Worm (Caenorhabditis elegans) whole organism, mixed stage, embryonic: ENCODE measurements around the gene srx-34.

ENCODE experiments used
- blmp-1 ChIP-seq: fragments of 150-350 bp; optimal IDR thresholded peaks from 2 replicates; lab custom pipeline; 2014; ENCODE audit warnings: missing biosample characterization, missing genetic modification characterization
- ces-1 ChIP-seq: fragments of 150-350 bp; optimal IDR thresholded peaks from 2 replicates; lab custom pipeline; 2014; ENCODE audit warnings: missing biosample characterization, missing genetic modification reagents, missing genetic modification characterization
- elt-1 ChIP-seq: sonication (generic microtip); optimal IDR thresholded peaks from 2 replicates; lab custom pipeline; 2017; ENCODE audit warnings: missing genetic modification characterization, mild to moderate bottlenecking, missing compliant biosample characterization, antibody characterized with exemption, moderate library complexity, borderline replicate concordance; ENCODE audit not compliant: insufficient read depth
- hlh-1 ChIP-seq: fragments of 150-350 bp; optimal IDR thresholded peaks from 2 replicates; lab custom pipeline; 2014; ENCODE audit warnings: missing biosample characterization, missing genetic modification reagents, missing genetic modification characterization
- lsy-2 ChIP-seq: fragments of 150-350 bp; optimal IDR thresholded peaks from 2 replicates; lab custom pipeline; 2014; ENCODE audit warnings: missing biosample characterization, missing genetic modification characterization
- nhr-237 ChIP-seq: fragments of 150-350 bp; optimal IDR thresholded peaks from 2 replicates; lab custom pipeline; 2014; ENCODE audit warnings: missing biosample characterization, missing genetic modification characterization
- nhr-28 ChIP-seq: fragments of 150-350 bp; optimal IDR thresholded peaks from 2 replicates; lab custom pipeline; 2014; ENCODE audit warnings: missing biosample characterization, missing genetic modification characterization
- unc-39 ChIP-seq: fragments of 150-350 bp; optimal IDR thresholded peaks from 2 replicates; lab custom pipeline; 2014; ENCODE audit warnings: missing biosample characterization, missing genetic modification characterization
- unc-62 ChIP-seq: fragments of 150-350 bp; optimal IDR thresholded peaks from 2 replicates; lab custom pipeline; 2014; ENCODE audit warnings: missing biosample characterization, missing genetic modification reagents, missing genetic modification characterization
- ztf-11 ChIP-seq: fragments of 150-350 bp; optimal IDR thresholded peaks from 2 replicates; lab custom pipeline; 2014; ENCODE audit warnings: missing biosample characterization, missing genetic modification characterization

ce11 chrV:7103247-7103646 is 16.8 kb downstream of the srx-34 start, which contains the start of gene odr-2:
- TF ChIP-seq hlh-1 (tag; lab: Kevin White, UChicago) (no peak), elt-1 (tag; lab: Kevin White, UChicago) (no peak), nhr-237 (tag; lab: Kevin White, UChicago) (no peak), unc-39 (no peak), ces-1 (GFP tag; lab: Kevin White, UChicago) (no peak), unc-62 (no peak), blmp-1 (tag; lab: Kevin White, UChicago) (no peak), nhr-28 (tag; lab: Kevin White, UChicago) (no peak), ztf-11 (tag; lab: Kevin White, UChicago) (no peak), lsy-2 (no peak)
